Worm (Caenorhabditis elegans) whole organism, L3 larva: ENCODE data around the gene F26F4.12.
A peak's percentile ranks its signal among the peaks of the same experiment; 100 is the strongest.

Experiments
- ceh-28 ChIP-seq: fragments of 150-350 bp; optimal IDR thresholded peaks from 2 replicates; lab custom pipeline; 2014; ENCODE audit warnings: missing biosample characterization, missing genetic modification reagents, missing genetic modification characterization
- ceh-82 ChIP-seq: fragments of 150-350 bp; optimal IDR thresholded peaks from 2 replicates; lab custom pipeline; 2014; ENCODE audit warnings: missing biosample characterization, missing genetic modification characterization
- egl-27 ChIP-seq: sonication (generic microtip); optimal IDR thresholded peaks from 4 replicates; lab custom pipeline; 2017; ENCODE audit warnings: missing biosample characterization, missing genetic modification reagents, missing genetic modification characterization
- egl-5 ChIP-seq: fragments of 150-350 bp; optimal IDR thresholded peaks from 2 replicates; lab custom pipeline; 2017; ENCODE audit warnings: missing biosample characterization, missing genetic modification reagents, missing genetic modification characterization, inconsistent platforms
- elt-2 ChIP-seq: sonication (generic microtip); optimal IDR thresholded peaks from 2 replicates; lab custom pipeline; 2016; ENCODE audit warnings: missing genetic modification reagents, mild to moderate bottlenecking, missing genetic modification characterization, missing compliant biosample characterization
- elt-3 ChIP-seq, 3 experiments: fragments of 150-350 bp in 1 of 3; sonication (generic microtip) in 2 of 3; optimal IDR thresholded peaks; 2 replicates in 2 of 3; 4 replicates in 1 of 3; lab custom pipeline; 2014 to 2017; ENCODE audit warnings: missing biosample characterization in 3 of 3, missing genetic modification characterization in 3 of 3
- eor-1 ChIP-seq, 2 experiments: fragments of 150-350 bp; optimal IDR thresholded peaks; 2 replicates each; lab custom pipeline; 2014 to 2018; ENCODE audit warnings: missing biosample characterization in 2 of 2, missing genetic modification characterization in 2 of 2
- fkh-10 ChIP-seq: sonication (generic microtip); optimal IDR thresholded peaks from 2 replicates; lab custom pipeline; 2017; ENCODE audit warnings: missing biosample characterization, missing genetic modification reagents, missing genetic modification characterization
- fkh-2 ChIP-seq: fragments of 150-350 bp; optimal IDR thresholded peaks from 2 replicates; lab custom pipeline; 2014; ENCODE audit warnings: missing biosample characterization, missing genetic modification reagents, missing genetic modification characterization
- fos-1 ChIP-seq: fragments of 150-350 bp; optimal IDR thresholded peaks from 2 replicates; lab custom pipeline; 2014; ENCODE audit warnings: missing biosample characterization, missing genetic modification characterization
- hmg-11 ChIP-seq: sonication (generic microtip); optimal IDR thresholded peaks from 2 replicates; lab custom pipeline; 2016; ENCODE audit warnings: missing genetic modification characterization, missing compliant biosample characterization
- jun-1 ChIP-seq: fragments of 150-350 bp; optimal IDR thresholded peaks from 2 replicates; lab custom pipeline; 2014; ENCODE audit warnings: missing biosample characterization, missing genetic modification reagents, missing genetic modification characterization
- lin-15B ChIP-seq: fragments of 150-350 bp; optimal IDR thresholded peaks from 2 replicates; lab custom pipeline; 2014; ENCODE audit warnings: missing biosample characterization, missing genetic modification characterization
- mml-1 ChIP-seq: fragments of 150-350 bp; sonication (generic microtip); optimal IDR thresholded peaks from 3 replicates; lab custom pipeline; 2014; ENCODE audit warnings: missing biosample characterization, missing genetic modification characterization
- nfya-1 ChIP-seq: sonication (generic microtip); optimal IDR thresholded peaks from 2 replicates; lab custom pipeline; 2017; ENCODE audit warnings: missing genetic modification characterization, mild to moderate bottlenecking, missing compliant biosample characterization, antibody characterized with exemption, moderate library complexity; ENCODE audit not compliant: insufficient read depth
- nhr-11 ChIP-seq: fragments of 150-350 bp; optimal IDR thresholded peaks from 2 replicates; lab custom pipeline; 2014; ENCODE audit warnings: missing biosample characterization, missing genetic modification characterization
- nhr-12 ChIP-seq: fragments of 150-350 bp; optimal IDR thresholded peaks from 2 replicates; lab custom pipeline; 2014; ENCODE audit warnings: missing biosample characterization, missing genetic modification characterization
- nhr-25 ChIP-seq: sonication (generic microtip); optimal IDR thresholded peaks from 2 replicates; lab custom pipeline; 2017; ENCODE audit warnings: missing biosample characterization, missing genetic modification characterization
- nhr-28 ChIP-seq: fragments of 150-350 bp; optimal IDR thresholded peaks from 2 replicates; lab custom pipeline; 2014; ENCODE audit warnings: missing biosample characterization, missing genetic modification characterization
- nhr-43 ChIP-seq: sonication (generic microtip); optimal IDR thresholded peaks from 2 replicates; lab custom pipeline; 2016; ENCODE audit warnings: mild to moderate bottlenecking, missing genetic modification characterization, missing compliant biosample characterization; ENCODE audit not compliant: poor library complexity, severe bottlenecking
- nhr-67 ChIP-seq: fragments of 150-350 bp; optimal IDR thresholded peaks from 2 replicates; lab custom pipeline; 2014; ENCODE audit warnings: missing biosample characterization, missing genetic modification characterization
- nhr-76 ChIP-seq: fragments of 150-350 bp; sonication (generic microtip); optimal IDR thresholded peaks from 5 replicates; lab custom pipeline; 2014; ENCODE audit warnings: missing biosample characterization, missing genetic modification characterization
- pha-4 ChIP-seq: fragments of 150-350 bp; optimal IDR thresholded peaks from 2 replicates; lab custom pipeline; 2014; ENCODE audit warnings: missing biosample characterization, missing genetic modification reagents, missing genetic modification characterization
- pqm-1 ChIP-seq: fragments of 150-350 bp; optimal IDR thresholded peaks from 2 replicates; lab custom pipeline; 2017; ENCODE audit warnings: missing biosample characterization, missing genetic modification characterization, inconsistent platforms
- sea-2 ChIP-seq: fragments of 150-350 bp; sonication (generic microtip); optimal IDR thresholded peaks from 4 replicates; lab custom pipeline; 2014; ENCODE audit warnings: missing biosample characterization, missing genetic modification reagents, missing genetic modification characterization
- skn-1 ChIP-seq: fragments of 150-350 bp; optimal IDR thresholded peaks from 2 replicates; lab custom pipeline; 2014; ENCODE audit warnings: missing biosample characterization, missing genetic modification characterization
- snpc-4 ChIP-seq: fragments of 150-350 bp; optimal IDR thresholded peaks from 2 replicates; lab custom pipeline; 2014; ENCODE audit warnings: missing biosample characterization, missing genetic modification characterization
- tbx-2 ChIP-seq: sonication (generic microtip); optimal IDR thresholded peaks from 2 replicates; lab custom pipeline; 2016; ENCODE audit warnings: mild to moderate bottlenecking, missing genetic modification characterization, missing compliant biosample characterization
- unc-39 ChIP-seq: sonication (generic microtip); optimal IDR thresholded peaks from 4 replicates; lab custom pipeline; 2017; ENCODE audit warnings: missing biosample characterization, missing genetic modification characterization
- ztf-11 ChIP-seq: fragments of 150-350 bp; optimal IDR thresholded peaks from 2 replicates; lab custom pipeline; 2014; ENCODE audit warnings: missing biosample characterization, missing genetic modification characterization
- ztf-4 ChIP-seq: fragments of 150-350 bp; optimal IDR thresholded peaks from 2 replicates; lab custom pipeline; 2014; ENCODE audit warnings: missing biosample characterization, missing genetic modification characterization

F26F4.12 gene

DNA sequence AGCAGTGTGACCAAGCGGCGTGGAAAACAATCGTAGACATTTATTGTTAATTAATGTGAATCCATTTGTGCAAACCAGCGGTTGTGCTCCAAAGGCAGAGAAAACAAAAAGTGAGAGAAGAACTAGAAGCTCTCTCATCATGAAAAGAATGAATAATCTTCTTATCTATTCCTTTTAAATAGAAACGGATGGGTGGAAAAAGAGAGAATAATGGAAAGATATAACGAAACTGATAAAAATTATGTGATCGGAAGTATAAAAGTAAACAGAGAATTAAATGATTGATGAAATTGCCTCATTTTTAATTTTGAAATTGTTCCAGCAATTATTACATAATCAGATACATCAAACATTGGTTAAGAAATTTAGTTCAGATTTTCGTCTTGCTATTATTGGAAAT is 26.4 kb downstream of the F26F4.12 start, which contains the start of gene clec-5:
clec-5 (minus strand) TSS at position 178 of the 400 bp plus-strand sequence.
- TF ChIP-seq pqm-1 = peak; percentile 54
- TF ChIP-seq jun-1 (tag; lab: Kevin White, UChicago) = peak; percentile 17
- peak; percentile 68 for TF ChIP-seq elt-2 (tag; lab: Kevin White, UChicago)
- no peak for TF ChIP-seq ztf-4
- TF ChIP-seq pha-4 (tag; lab: Kevin White, UChicago) = peak; percentile 48
- no peak for TF ChIP-seq nhr-76 (tag; lab: Kevin White, UChicago)

DNA sequence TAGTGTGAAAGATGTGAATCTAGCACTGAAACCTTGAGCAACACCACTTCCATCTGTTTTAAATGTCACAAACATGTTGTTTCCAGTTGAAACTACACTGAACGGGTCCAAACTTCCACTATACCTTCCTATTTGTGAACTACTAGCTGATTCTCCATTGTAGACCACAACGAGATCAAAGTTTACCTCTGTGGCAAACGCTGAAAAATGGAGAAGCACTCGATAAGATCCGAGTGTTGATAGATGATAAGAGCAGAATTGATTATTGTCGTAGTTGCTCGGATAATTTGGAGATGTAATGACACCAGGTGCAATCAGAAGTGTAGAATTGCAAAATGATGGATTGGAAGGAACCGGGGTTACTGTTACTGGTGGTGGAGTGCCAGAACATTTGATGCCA is 27.9 kb downstream of the F26F4.12 start:
- TF ChIP-seq pqm-1 (peak; percentile 37), fkh-2 (tag; lab: Kevin White, UChicago) (no peak), elt-2 (tag; lab: Kevin White, UChicago) (peak; percentile 72), pha-4 (tag; lab: Kevin White, UChicago) (no peak)

DNA sequence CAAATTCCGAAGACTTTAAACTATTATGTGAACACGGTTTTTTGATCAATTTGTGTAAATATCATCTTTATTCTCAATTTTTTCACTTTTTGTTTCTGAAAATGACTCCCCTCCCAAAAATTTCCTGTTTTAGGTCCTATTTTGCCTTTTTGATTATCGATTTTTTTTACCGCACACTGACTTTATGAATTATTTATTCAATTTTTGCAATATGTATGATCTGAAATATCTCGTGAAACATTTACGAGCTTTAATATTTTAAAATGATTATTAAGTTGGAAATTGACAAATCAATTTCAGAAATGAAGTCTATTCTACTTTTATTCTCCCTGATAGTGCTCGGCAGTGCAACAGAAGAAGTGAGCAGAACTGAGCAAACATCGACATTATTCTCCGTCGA is 30.4 kb downstream of the F26F4.12 start, which contains the start of gene C35D10.1:
C35D10.1 (plus strand) TSS at position 301 of the 400 bp plus-strand sequence.
- no peak for TF ChIP-seq egl-5 (tag; lab: Kevin White, UChicago)
- no peak for TF ChIP-seq fkh-2 (tag; lab: Kevin White, UChicago)
- peak; percentile 15 for TF ChIP-seq ceh-28
- no peak for TF ChIP-seq skn-1 (tag; lab: Kevin White, UChicago)
- no peak for TF ChIP-seq nhr-43
- TF ChIP-seq nhr-28 (tag; lab: Kevin White, UChicago) = no peak
- no peak for TF ChIP-seq elt-2 (tag; lab: Kevin White, UChicago)

DNA sequence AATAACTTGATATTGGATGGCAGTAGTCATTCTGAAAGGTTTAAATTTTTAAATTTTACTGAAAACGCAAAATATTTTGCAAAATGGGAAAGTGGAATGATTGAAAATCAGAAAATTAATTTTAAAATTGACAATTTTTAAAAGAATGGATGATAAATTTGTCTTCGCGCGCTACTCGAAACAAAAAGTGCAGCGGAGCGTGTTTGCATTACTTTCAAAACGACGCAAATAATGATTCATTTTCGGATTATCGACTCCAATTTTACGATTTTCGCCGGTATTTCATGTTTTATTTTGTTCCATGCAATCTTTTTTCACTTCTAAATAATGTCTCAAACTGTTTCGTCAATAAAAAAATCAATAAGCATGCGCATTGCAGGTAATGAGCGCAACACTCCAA is 31.6 kb downstream of the F26F4.12 start, which contains the start of the genes tost-1 and arx-6:
tost-1 (minus strand) TSS at position 31 of the 400 bp plus-strand sequence.
arx-6 (plus strand) TSS at position 378 of the 400 bp plus-strand sequence.
- TF ChIP-seq fos-1 = no peak
- TF ChIP-seq fkh-10 (GFP tag; lab: Kevin White, UChicago) = no peak
- TF ChIP-seq sea-2 (GFP tag; lab: Kevin White, UChicago) = no peak
- no peak for TF ChIP-seq elt-3 (tag; optimal IDR thresholded peaks at IDR 0.05; lab: Kevin White, UChicago)
- peak; percentile 47 for TF ChIP-seq nfya-1
- peak; percentile 61 for TF ChIP-seq lin-15B (tag; lab: Kevin White, UChicago)
- peak; percentile 3 for TF ChIP-seq elt-2 (tag; lab: Kevin White, UChicago)
- no peak for TF ChIP-seq pqm-1
- TF ChIP-seq hmg-11 (tag; lab: Kevin White, UChicago) = no peak
- no peak for TF ChIP-seq unc-39 (tag; lab: Kevin White, UChicago)
- no peak for TF ChIP-seq egl-27 (tag; lab: Kevin White, UChicago)
- TF ChIP-seq snpc-4 (tag; lab: Kevin White, UChicago) = peak; percentile 29
- TF ChIP-seq skn-1 (tag; lab: Kevin White, UChicago) = peak; percentile 27
- TF ChIP-seq mml-1 (tag; lab: Kevin White, UChicago) = no peak
- TF ChIP-seq ztf-11 (tag; lab: Kevin White, UChicago) = no peak
- no peak for TF ChIP-seq ceh-28
- no peak for TF ChIP-seq nhr-25 (tag; lab: Kevin White, UChicago)

DNA sequence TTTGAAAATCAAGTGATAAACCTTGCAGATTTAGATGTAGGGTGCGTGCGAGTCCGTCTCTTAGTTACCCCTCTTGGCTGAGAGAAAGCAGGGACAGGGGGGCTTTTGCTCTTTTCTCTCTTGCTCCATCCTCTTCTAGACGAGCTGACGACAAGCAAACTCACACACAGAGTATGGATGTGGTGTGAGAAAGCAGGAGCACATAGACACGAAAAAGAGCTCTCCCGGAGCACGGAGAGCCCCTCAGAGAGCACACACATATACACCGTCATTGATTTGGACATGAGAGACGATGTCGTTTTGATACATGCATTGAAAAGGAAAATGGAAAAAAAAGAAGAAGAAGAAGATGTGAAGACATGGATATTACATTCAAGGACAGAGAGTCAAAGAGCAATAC is 34.2 kb downstream of the F26F4.12 start:
- TF ChIP-seq fkh-10 (GFP tag; lab: Kevin White, UChicago) (peak; percentile 39), hmg-11 (tag; lab: Kevin White, UChicago) (no peak), ztf-4 (no peak), jun-1 (tag; lab: Kevin White, UChicago) (no peak), fkh-2 (tag; lab: Kevin White, UChicago) (no peak), nhr-67 (tag; lab: Kevin White, UChicago) (no peak), nhr-76 (tag; lab: Kevin White, UChicago) (no peak)

DNA sequence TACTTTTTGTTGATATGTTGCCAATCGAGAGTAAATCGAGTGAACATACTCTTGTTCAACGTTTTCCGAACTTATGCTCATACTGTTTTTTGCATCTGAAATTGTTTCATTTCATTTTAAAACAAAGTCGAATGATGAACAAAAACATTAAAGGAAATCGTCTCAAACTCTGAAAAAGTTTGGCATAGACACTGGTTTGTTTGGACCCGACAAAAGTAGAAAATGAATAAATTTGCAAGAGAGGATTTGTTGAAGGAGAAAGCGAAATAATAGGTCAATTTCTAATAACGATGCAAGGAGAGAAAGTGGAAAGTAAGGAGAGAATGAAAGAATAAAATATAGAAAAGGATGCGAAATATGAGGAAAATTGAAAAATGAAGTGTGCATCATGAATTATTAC is 35.2 kb downstream of the F26F4.12 start, which contains the start of gene C35D10.12:
C35D10.12 (minus strand) TSS at position 101 of the 400 bp plus-strand sequence.
- no peak for TF ChIP-seq elt-2 (tag; lab: Kevin White, UChicago)

DNA sequence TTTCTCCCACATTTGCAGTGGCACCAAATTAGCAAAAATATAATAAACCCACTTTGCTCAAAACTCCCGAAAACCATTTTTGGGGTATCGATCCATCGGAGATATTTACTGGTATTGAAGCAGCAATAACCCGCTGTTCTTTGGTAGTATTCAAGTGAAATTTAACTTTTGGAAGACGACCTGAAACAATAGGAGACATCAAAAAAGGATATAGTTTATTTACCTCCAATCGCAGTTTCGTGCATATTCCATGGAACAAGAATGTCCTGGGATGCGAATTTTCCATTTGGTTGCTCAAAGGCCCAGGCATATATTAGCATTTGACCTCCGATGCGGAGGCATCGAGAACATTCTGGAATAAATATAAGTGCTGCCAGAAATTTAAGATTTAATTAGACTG is 36.4 kb downstream of the F26F4.12 start:
- TF ChIP-seq nhr-11 (tag; lab: Kevin White, UChicago) (no peak), sea-2 (GFP tag; lab: Kevin White, UChicago) (no peak), nhr-12 (tag; lab: Kevin White, UChicago) (no peak), eor-1 (tag; optimal IDR thresholded peaks at IDR 0.05; lab: Kevin White, UChicago) (no peak), skn-1 (tag; lab: Kevin White, UChicago) (no peak), tbx-2 (tag; lab: Kevin White, UChicago) (no peak), ceh-82 (tag; lab: Kevin White, UChicago) (no peak)
